Fruit fly (Drosophila melanogaster) whole organism, embryonic: ENCODE data around the gene CG5910.

Experiments
- Ada2b ChIP-seq: fragments of 200-800 bp; sonication (Bioruptor generic); IDR thresholded peaks from 2 replicates; pipeline ENCODE4 v1.3.6; 2022; ENCODE audit warnings: missing biosample characterization, missing genetic modification characterization
- CG10274 ChIP-seq: fragments of 200-800 bp; sonication (Bioruptor generic); optimal IDR thresholded peaks from 3 replicates; lab custom pipeline; 2017; ENCODE audit warnings: missing biosample characterization, mild to moderate bottlenecking, missing genetic modification characterization
- CG10366 ChIP-seq: fragments of 200-800 bp; sonication (Bioruptor generic); IDR thresholded peaks from 2 replicates; pipeline ENCODE4 v1.3.6; 2022; ENCODE audit warnings: missing biosample characterization, missing genetic modification characterization
- CG10431 ChIP-seq: fragments of 200-800 bp; sonication (Bioruptor generic); optimal IDR thresholded peaks from 3 replicates; lab custom pipeline; 2018; ENCODE audit warnings: missing biosample characterization, mild to moderate bottlenecking, missing genetic modification characterization
- CG13624 ChIP-seq: fragments of 200-800 bp; sonication (Bioruptor generic); optimal IDR thresholded peaks from 2 replicates; lab custom pipeline; 2016; ENCODE audit warnings: missing biosample characterization, missing genetic modification characterization
- CG15073 ChIP-seq: fragments of 200-800 bp; sonication (Bioruptor generic); optimal IDR thresholded peaks from 2 replicates; lab custom pipeline; 2016; ENCODE audit warnings: missing biosample characterization, missing genetic modification characterization
- CG15269 ChIP-seq: fragments of 200-800 bp; sonication (Bioruptor generic); optimal IDR thresholded peaks from 2 replicates; lab custom pipeline; 2018; ENCODE audit warnings: missing biosample characterization, mild to moderate bottlenecking, missing genetic modification characterization, moderate library complexity
- CG15514 ChIP-seq: fragments of 200-800 bp; sonication (Bioruptor generic); optimal IDR thresholded peaks from 3 replicates; lab custom pipeline; 2017; ENCODE audit warnings: missing biosample characterization, missing genetic modification characterization, mild to moderate bottlenecking, moderate library complexity, missing genetic modification reagents
- CG17359 ChIP-seq: fragments of 200-800 bp; sonication (Bioruptor generic); optimal IDR thresholded peaks from 3 replicates; lab custom pipeline; 2018; ENCODE audit warnings: missing biosample characterization, mild to moderate bottlenecking, missing genetic modification characterization, moderate library complexity
- CG1792 ChIP-seq: fragments of 200-800 bp; sonication (Bioruptor generic); optimal IDR thresholded peaks from 2 replicates; lab custom pipeline; 2016; ENCODE audit warnings: missing biosample characterization, missing genetic modification characterization
- CG2712 ChIP-seq: fragments of 200-800 bp; optimal IDR thresholded peaks from 3 replicates; lab custom pipeline; 2019; ENCODE audit warnings: missing biosample characterization, mild to moderate bottlenecking, missing genetic modification characterization, moderate library complexity
- CG3407 ChIP-seq: fragments of 200-800 bp; sonication (Bioruptor generic); optimal IDR thresholded peaks from 2 replicates; lab custom pipeline; 2018; ENCODE audit warnings: missing biosample characterization, mild to moderate bottlenecking, missing genetic modification characterization
- CG3847 ChIP-seq: fragments of 200-800 bp; sonication (Bioruptor generic); IDR thresholded peaks from 2 replicates; pipeline ENCODE4 v1.3.6; 2022; ENCODE audit warnings: missing biosample characterization, missing genetic modification characterization
- CG4707 ChIP-seq: fragments of 200-800 bp; sonication (Bioruptor generic); optimal IDR thresholded peaks from 2 replicates; lab custom pipeline; 2018; ENCODE audit warnings: missing biosample characterization, mild to moderate bottlenecking, missing genetic modification characterization, moderate library complexity
- CG5180 ChIP-seq: fragments of 200-800 bp; sonication (Bioruptor generic); optimal IDR thresholded peaks from 3 replicates; lab custom pipeline; 2017; ENCODE audit warnings: missing biosample characterization, missing genetic modification characterization, mild to moderate bottlenecking, moderate library complexity, missing genetic modification reagents
- CG6765 ChIP-seq: fragments of 200-800 bp; sonication (Bioruptor generic); optimal IDR thresholded peaks from 3 replicates; lab custom pipeline; 2017; ENCODE audit warnings: missing biosample characterization, mild to moderate bottlenecking, missing genetic modification characterization
- CG6791 ChIP-seq: fragments of 200-800 bp; sonication (Bioruptor generic); IDR thresholded peaks from 3 replicates; pipeline ENCODE4 v1.3.6; 2022; ENCODE audit warnings: missing biosample characterization, missing genetic modification characterization; ENCODE audit not compliant: partially characterized antibody
- CG7357 ChIP-seq: fragments of 200-800 bp; sonication (Bioruptor generic); IDR thresholded peaks from 3 replicates; pipeline ENCODE4 v1.3.6; 2022; ENCODE audit warnings: missing biosample characterization, missing genetic modification characterization
- CG8359 ChIP-seq: fragments of 200-800 bp; sonication (Bioruptor generic); optimal IDR thresholded peaks from 2 replicates; lab custom pipeline; 2017; ENCODE audit warnings: missing biosample characterization, mild to moderate bottlenecking, missing genetic modification characterization, borderline replicate concordance
- CG9215 ChIP-seq: fragments of 200-800 bp; sonication (Bioruptor generic); IDR thresholded peaks from 2 replicates; pipeline ENCODE4 v1.3.6; 2022; ENCODE audit warnings: missing biosample characterization, missing genetic modification characterization
- D19B ChIP-seq: fragments of 200-800 bp; sonication (Bioruptor generic); optimal IDR thresholded peaks from 2 replicates; lab custom pipeline; 2017; ENCODE audit warnings: missing biosample characterization, mild to moderate bottlenecking, missing genetic modification characterization
- Dek ChIP-seq: fragments of 200-800 bp; sonication (Bioruptor generic); optimal IDR thresholded peaks from 3 replicates; lab custom pipeline; 2019; ENCODE audit warnings: missing biosample characterization, mild to moderate bottlenecking, missing genetic modification characterization, moderate library complexity
- Dll ChIP-seq: fragments of 200-800 bp; sonication (Bioruptor generic); IDR thresholded peaks from 4 replicates; pipeline ENCODE4 v1.3.6; 2022; ENCODE audit warnings: missing biosample characterization, missing genetic modification characterization; ENCODE audit not compliant: partially characterized antibody
- Eip74EF ChIP-seq, 2 experiments: fragments of 200-800 bp in 1 of 2; fragments of >200 bp in 1 of 2; sonication (Bioruptor generic) in 1 of 2; optimal IDR thresholded peaks; 2 replicates each; lab custom pipeline; 2017 to 2019; ENCODE audit warnings: missing biosample characterization in 2 of 2, missing genetic modification characterization in 2 of 2, mild to moderate bottlenecking in 1 of 2, moderate library complexity in 1 of 2
- Elba2 ChIP-seq: fragments of 200-800 bp; sonication (Bioruptor generic); optimal IDR thresholded peaks from 3 replicates; lab custom pipeline; 2016; ENCODE audit warnings: missing biosample characterization, missing genetic modification characterization
- Fer2 ChIP-seq: fragments of 200-800 bp; sonication (Bioruptor generic); optimal IDR thresholded peaks from 2 replicates; lab custom pipeline; 2018; ENCODE audit warnings: missing biosample characterization, mild to moderate bottlenecking, missing genetic modification characterization, moderate library complexity
- Hr51 ChIP-seq, 2 experiments: fragments of 200-800 bp; sonication (Bioruptor generic); optimal IDR thresholded peaks; 2 replicates in 1 of 2; 3 replicates in 1 of 2; lab custom pipeline; 2016 to 2018; ENCODE audit warnings: missing biosample characterization in 2 of 2, missing genetic modification characterization in 2 of 2, mild to moderate bottlenecking in 1 of 2, moderate library complexity in 1 of 2
- Kr ChIP-seq: fragments of 200-800 bp; sonication (Bioruptor generic); optimal IDR thresholded peaks from 2 replicates; lab custom pipeline; 2017; ENCODE audit warnings: missing biosample characterization, mild to moderate bottlenecking, missing genetic modification characterization
- Lpt ChIP-seq: fragments of >200 bp; optimal IDR thresholded peaks from 2 replicates; lab custom pipeline; 2018; ENCODE audit warnings: missing biosample characterization, missing genetic modification characterization
- MESR4 ChIP-seq: fragments of 200-800 bp; sonication (Bioruptor generic); optimal IDR thresholded peaks from 2 replicates; lab custom pipeline; 2018; ENCODE audit warnings: missing biosample characterization, mild to moderate bottlenecking, missing genetic modification characterization, moderate library complexity
- Med ChIP-seq: fragments of 200-800 bp; sonication (Bioruptor generic); peaks from one replicate; lab custom pipeline; 2016; ENCODE audit warnings: missing biosample characterization, missing genetic modification characterization, mild to moderate bottlenecking, inconsistent platforms, moderate library complexity
- Mes4 ChIP-seq: fragments of 200-800 bp; sonication (Bioruptor generic); optimal IDR thresholded peaks from 2 replicates; lab custom pipeline; 2016; ENCODE audit warnings: missing biosample characterization, missing genetic modification characterization
- Mrtf ChIP-seq: fragments of 200-800 bp; sonication (Bioruptor generic); IDR thresholded peaks from 3 replicates; pipeline ENCODE4 v1.3.6; 2022; ENCODE audit warnings: missing biosample characterization, missing genetic modification characterization
- NK7.1 ChIP-seq: fragments of 200-800 bp; sonication (Bioruptor generic); optimal IDR thresholded peaks from 3 replicates; lab custom pipeline; 2016; ENCODE audit warnings: missing biosample characterization, missing genetic modification characterization
- Tbp ChIP-seq: fragments of >200 bp; optimal IDR thresholded peaks from 2 replicates; lab custom pipeline; 2018; ENCODE audit warnings: missing biosample characterization, missing genetic modification characterization
- Trl ChIP-seq, 3 experiments: fragments of >200 bp in 2 of 3; fragments of 200-800 bp in 1 of 3; sonication (Bioruptor generic) in 1 of 3; optimal IDR thresholded peaks; 2 replicates in 1 of 3; 3 replicates in 2 of 3; lab custom pipeline; 2016 to 2017; ENCODE audit warnings: missing biosample characterization in 1 of 3, missing genetic modification characterization in 1 of 3
- Usf ChIP-seq: fragments of 200-800 bp; sonication (Bioruptor generic); optimal IDR thresholded peaks from 2 replicates; lab custom pipeline; 2017; ENCODE audit warnings: missing genotype, missing biosample characterization, missing genetic modification characterization
- bcd ChIP-seq: fragments of 200-800 bp; sonication (Bioruptor generic); optimal IDR thresholded peaks from 2 replicates; lab custom pipeline; 2017; ENCODE audit warnings: missing biosample characterization, mild to moderate bottlenecking, missing genetic modification characterization
- crp ChIP-seq, 2 experiments: fragments of 200-800 bp; sonication (Bioruptor generic); optimal IDR thresholded peaks; 2 replicates in 1 of 2; 3 replicates in 1 of 2; lab custom pipeline; 2017; ENCODE audit warnings: missing biosample characterization in 2 of 2, missing genetic modification characterization in 2 of 2, mild to moderate bottlenecking in 1 of 2, moderate library complexity in 1 of 2
- dysf ChIP-seq: fragments of 200-800 bp; sonication (Bioruptor generic); IDR thresholded peaks from 3 replicates; pipeline ENCODE4 v1.3.6; 2022; ENCODE audit warnings: missing biosample characterization, missing genetic modification characterization
- fu2 ChIP-seq: fragments of 200-800 bp; sonication (Bioruptor generic); optimal IDR thresholded peaks from 2 replicates; lab custom pipeline; 2016; ENCODE audit warnings: missing biosample characterization, missing genetic modification characterization
- gsb ChIP-seq: fragments of 200-800 bp; sonication (Bioruptor generic); IDR thresholded peaks from 2 replicates; pipeline ENCODE4 v1.3.6; 2022; ENCODE audit warnings: missing biosample characterization, missing genetic modification characterization
- hth ChIP-seq: fragments of >200 bp; optimal IDR thresholded peaks from 2 replicates; lab custom pipeline; 2017; ENCODE audit warnings: inconsistent platforms
- kay ChIP-seq: fragments of 200-800 bp; sonication (Bioruptor generic); optimal IDR thresholded peaks from 2 replicates; lab custom pipeline; 2016; ENCODE audit warnings: missing biosample characterization, missing genetic modification characterization
- pan ChIP-seq, 4 experiments: fragments of >200 bp in 3 of 4; fragments of 200-800 bp in 1 of 4; sonication (Bioruptor generic) in 1 of 4; optimal IDR thresholded peaks in 3 of 4; IDR thresholded peaks in 1 of 4; 2 replicates each; pipeline versions ENCODE4 v1.3.6 to Lab custom; 2017 to 2022; ENCODE audit warnings: missing biosample characterization in 2 of 4, missing genetic modification characterization in 2 of 4, mixed read lengths in 1 of 4
- tio ChIP-seq: fragments of 200-800 bp; sonication (Bioruptor generic); optimal IDR thresholded peaks from 2 replicates; lab custom pipeline; 2017; ENCODE audit warnings: missing biosample characterization, missing genetic modification characterization, inconsistent platforms
- tna ChIP-seq: fragments of 200-800 bp; sonication (Bioruptor generic); IDR thresholded peaks from 2 replicates; pipeline ENCODE4 v1.3.6; 2022; ENCODE audit warnings: missing biosample characterization, missing genetic modification characterization; ENCODE audit not compliant: partially characterized antibody
- vfl ChIP-seq: fragments of 200-800 bp; sonication (Bioruptor generic); optimal IDR thresholded peaks from 2 replicates; lab custom pipeline; 2016; ENCODE audit warnings: missing biosample characterization, missing genetic modification characterization
- yki ChIP-seq: fragments of >200 bp; optimal IDR thresholded peaks from 3 replicates; lab custom pipeline; 2018

The CG5910 gene

DNA sequence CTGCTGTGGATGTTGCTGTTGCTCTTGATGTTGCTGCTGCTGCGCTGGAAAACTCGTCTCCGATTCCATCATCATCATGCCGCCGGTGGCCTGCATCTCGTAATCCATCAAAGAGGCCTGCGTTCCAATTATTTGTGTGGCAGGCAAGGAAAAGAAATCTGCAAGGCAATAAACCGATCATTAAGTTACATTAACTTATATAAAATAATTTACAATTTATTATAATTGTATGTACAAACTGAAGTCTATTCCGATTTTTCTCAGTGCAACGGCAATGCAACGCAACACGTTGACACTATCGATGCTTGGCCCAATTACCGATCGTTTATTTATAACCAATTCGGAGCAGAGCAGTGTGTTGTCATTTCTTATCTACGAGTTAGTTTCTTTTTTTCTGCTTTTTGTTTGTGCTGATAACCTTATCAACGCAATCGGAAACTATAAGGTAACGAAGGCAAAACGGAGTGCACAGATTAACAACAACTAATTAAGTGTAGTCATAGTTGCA, 28.8 kb downstream of the CG5910 start (continued):
- TF ChIP-seq CG6791 (GFP tag; lab: Robert Waterston, UW) = no peak
- peak; percentile 56 for TF ChIP-seq CG15269 (tag; lab: Kevin White, UChicago)
- TF ChIP-seq Elba2 = no peak
- no peak for TF ChIP-seq Dll (GFP tag; lab: Robert Waterston, UW)
- peak; percentile 57 for TF ChIP-seq CG2712 (tag; lab: Kevin White, UChicago)
- TF ChIP-seq gsb (GFP tag; lab: Robert Waterston, UW) = no peak
- no peak for TF ChIP-seq Mes4
- peak; percentile 81 for TF ChIP-seq CG5180 (GFP tag; lab: Kevin White, UChicago)
- TF ChIP-seq CG6765 (GFP tag; lab: Kevin White, UChicago) = no peak
- no peak for TF ChIP-seq crp (GFP tag; optimal IDR thresholded peaks at IDR 0.05; lab: Kevin White, UChicago)
- no peak for TF ChIP-seq pan (optimal IDR thresholded peaks at IDR 0.05; lab: Kevin White, UChicago)
- peak in 1 of 2 experiments; percentile 69 for TF ChIP-seq pan (GFP tag; optimal IDR thresholded peaks at IDR 0.05 in 1 of 2, IDR thresholded peaks at IDR 0.05 in 1 of 2)
- TF ChIP-seq CG15514 (GFP tag; lab: Kevin White, UChicago) = peak; percentile 38
- no peak for TF ChIP-seq CG15073 (GFP tag; lab: Kevin White, UChicago)
- TF ChIP-seq dysf (GFP tag; lab: Robert Waterston, UW) = peak; percentile 74
- no peak for TF ChIP-seq CG10431 (GFP tag; lab: Kevin White, UChicago)
- peak; percentile 3 for TF ChIP-seq tio
- TF ChIP-seq Hr51 (GFP tag; optimal IDR thresholded peaks at IDR 0.05; lab: Kevin White, UChicago) = peak in 1 of 2 experiments; percentile 70
- TF ChIP-seq CG10274 = peak; percentile 31
- TF ChIP-seq Trl (optimal IDR thresholded peaks at IDR 0.05; lab: Kevin White, UChicago) = no peak
- TF ChIP-seq Trl (GFP tag; optimal IDR thresholded peaks at IDR 0.05; lab: Kevin White, UChicago) = no peak
- TF ChIP-seq Eip74EF (GFP tag; optimal IDR thresholded peaks at IDR 0.05; lab: Kevin White, UChicago) = peak in 1 of 2 experiments; percentile 1
- no peak for TF ChIP-seq kay
- peak; percentile 6 for TF ChIP-seq D19B (GFP tag; lab: Kevin White, UChicago)
- TF ChIP-seq CG3407 (GFP tag; lab: Kevin White, UChicago) = peak; percentile 21
- TF ChIP-seq CG1792 (GFP tag; lab: Kevin White, UChicago) = no peak
- TF ChIP-seq MESR4 (GFP tag; lab: Kevin White, UChicago) = no peak
- TF ChIP-seq CG10366 (GFP tag; lab: Robert Waterston, UW) = peak; percentile 43; the same call in 1 of the 2 replicates
- TF ChIP-seq CG17359 = peak; percentile 59
- TF ChIP-seq Med (GFP tag; lab: Kevin White, UChicago) = peak; percentile 76
- peak; percentile 68 for TF ChIP-seq Ada2b (GFP tag; lab: Robert Waterston, UW)
- no peak for TF ChIP-seq hth
- no peak for TF ChIP-seq yki (lab: Kevin White, UChicago)
- no peak for TF ChIP-seq Usf
- no peak for TF ChIP-seq NK7.1 (GFP tag; lab: Kevin White, UChicago)
- 0 out of 2 replicates have a peak, but pooled peaks have one; percentile 10 for TF ChIP-seq CG3847 (GFP tag; lab: Robert Waterston, UW)
- TF ChIP-seq tna (GFP tag; lab: Robert Waterston, UW) = no peak
- TF ChIP-seq Dek = peak; percentile 35
- TF ChIP-seq bcd (GFP tag; lab: Kevin White, UChicago) = peak; percentile 29
- TF ChIP-seq vfl = no peak
- TF ChIP-seq Lpt (GFP tag; lab: Kevin White, UChicago) = no peak
- TF ChIP-seq Tbp (GFP tag; lab: Kevin White, UChicago) = no peak
- no peak for TF ChIP-seq Kr (GFP tag; lab: Kevin White, UChicago)
- TF ChIP-seq Mrtf = peak; percentile 60; the same call in 1 of the 3 replicates
- TF ChIP-seq fu2 (GFP tag; lab: Kevin White, UChicago) = no peak
- no peak for TF ChIP-seq CG9215 (GFP tag; lab: Robert Waterston, UW)
- TF ChIP-seq CG7357 = no peak
- peak; percentile 5 for TF ChIP-seq CG8359
- no peak for TF ChIP-seq Fer2
- TF ChIP-seq CG4707 (GFP tag; lab: Kevin White, UChicago) = peak; percentile 53
- TF ChIP-seq CG13624 (GFP tag; lab: Kevin White, UChicago) = no peak
